Worm (Caenorhabditis elegans) whole organism, L1 larva: ENCODE results near the gene F56C9.8.

ENCODE experiments used
- C04F5.9 ChIP-seq: sonication (generic microtip); optimal IDR thresholded peaks from 2 replicates; lab custom pipeline; 2016; ENCODE audit warnings: missing genetic modification characterization, missing compliant biosample characterization
- C16A3.4 ChIP-seq: fragments of 150-350 bp; optimal IDR thresholded peaks from 2 replicates; lab custom pipeline; 2014; ENCODE audit warnings: missing biosample characterization, missing genetic modification characterization
- F16B12.6 ChIP-seq: fragments of 150-350 bp; optimal IDR thresholded peaks from 2 replicates; lab custom pipeline; 2014; ENCODE audit warnings: missing biosample characterization, missing genetic modification characterization
- Y116A8C.19 ChIP-seq: sonication (generic microtip); optimal IDR thresholded peaks from 2 replicates; lab custom pipeline; 2016; ENCODE audit warnings: missing compliant biosample characterization, missing genetic modification characterization, borderline replicate concordance
- aha-1 ChIP-seq: fragments of 150-350 bp; optimal IDR thresholded peaks from 2 replicates; lab custom pipeline; 2014; ENCODE audit warnings: missing biosample characterization, missing genetic modification characterization
- alr-1 ChIP-seq: fragments of 200-800 bp; sonication (Bioruptor generic); optimal IDR thresholded peaks from 2 replicates; lab custom pipeline; 2018; ENCODE audit warnings: borderline replicate concordance, mild to moderate bottlenecking, missing genetic modification characterization, missing compliant biosample characterization
- ama-1 ChIP-seq: fragments of 150-350 bp; optimal IDR thresholded peaks from 2 replicates; lab custom pipeline; 2014
- blmp-1 ChIP-seq: fragments of 150-350 bp; optimal IDR thresholded peaks from 2 replicates; lab custom pipeline; 2014; ENCODE audit warnings: missing biosample characterization, missing genetic modification characterization
- ceh-63 ChIP-seq: fragments of 200-800 bp; sonication (Bioruptor generic); optimal IDR thresholded peaks from 2 replicates; lab custom pipeline; 2018; ENCODE audit warnings: mild to moderate bottlenecking, missing genetic modification characterization, missing compliant biosample characterization
- ceh-82 ChIP-seq, 3 experiments: fragments of 150-350 bp in 1 of 3; sonication (generic microtip) in 2 of 3; optimal IDR thresholded peaks; 2 replicates each; lab custom pipeline; 2014 to 2017; ENCODE audit warnings: missing biosample characterization in 3 of 3, missing genetic modification characterization in 3 of 3
- ceh-90 ChIP-seq: sonication (generic microtip); optimal IDR thresholded peaks from 2 replicates; lab custom pipeline; 2016; ENCODE audit warnings: missing genetic modification characterization, missing compliant biosample characterization
- efl-1 ChIP-seq, 4 experiments: fragments of 150-350 bp; optimal IDR thresholded peaks in 3 of 4; peaks in 1 of 4; 1 replicate in 1 of 4; 2 replicates in 3 of 4; lab custom pipeline; 2014; ENCODE audit warnings: missing biosample characterization in 2 of 4, missing genetic modification characterization in 2 of 4, missing genetic modification reagents in 2 of 4
- elt-2 ChIP-seq: sonication (generic microtip); optimal IDR thresholded peaks from 2 replicates; lab custom pipeline; 2016; ENCODE audit warnings: missing genetic modification characterization, mild to moderate bottlenecking, inconsistent platforms, missing compliant biosample characterization, missing genetic modification reagents
- elt-3 ChIP-seq, 6 experiments: fragments of 150-350 bp in 1 of 6; sonication (generic microtip); optimal IDR thresholded peaks; 2 replicates each; lab custom pipeline; 2017 to 2018; ENCODE audit warnings: missing biosample characterization in 6 of 6, missing genetic modification characterization in 6 of 6, inconsistent platforms in 1 of 6
- fkh-10 ChIP-seq: sonication (generic microtip); optimal IDR thresholded peaks from 2 replicates; lab custom pipeline; 2017; ENCODE audit warnings: missing biosample characterization, missing genetic modification reagents, missing genetic modification characterization
- fkh-4 ChIP-seq: sonication (generic microtip); optimal IDR thresholded peaks from 2 replicates; lab custom pipeline; 2016; ENCODE audit warnings: missing compliant biosample characterization, missing genetic modification characterization, borderline replicate concordance
- fos-1 ChIP-seq: fragments of 150-350 bp; optimal IDR thresholded peaks from 2 replicates; lab custom pipeline; 2014; ENCODE audit warnings: missing biosample characterization, missing genetic modification characterization
- grh-1 ChIP-seq: fragments of 200-800 bp; sonication (Bioruptor generic); IDR thresholded peaks from 2 replicates; pipeline ENCODE4 v1.3.6; 2022; ENCODE audit warnings: missing genetic modification reagents, missing genetic modification characterization, missing compliant biosample characterization
- hpl-2 ChIP-seq: fragments of 150-350 bp; optimal IDR thresholded peaks from 2 replicates; lab custom pipeline; 2014; ENCODE audit warnings: missing biosample characterization, missing genetic modification reagents, missing genetic modification characterization
- jun-1 ChIP-seq: fragments of 150-350 bp; optimal IDR thresholded peaks from 2 replicates; lab custom pipeline; 2014; ENCODE audit warnings: missing biosample characterization, missing genetic modification reagents, missing genetic modification characterization
- lin-14 ChIP-seq: fragments of 200-800 bp; sonication (Bioruptor generic); optimal IDR thresholded peaks from 2 replicates; lab custom pipeline; 2018; ENCODE audit warnings: mild to moderate bottlenecking, missing genetic modification characterization, moderate library complexity, missing compliant biosample characterization
- lin-15B ChIP-seq: fragments of 150-350 bp; sonication (generic microtip); optimal IDR thresholded peaks from 3 replicates; lab custom pipeline; 2014; ENCODE audit warnings: missing biosample characterization, missing genetic modification characterization
- lin-35 ChIP-seq, 2 experiments: fragments of 150-350 bp; optimal IDR thresholded peaks; 2 replicates each; lab custom pipeline; 2014; ENCODE audit warnings: missing biosample characterization in 2 of 2, missing genetic modification characterization in 2 of 2, missing genetic modification reagents in 2 of 2
- lir-3 ChIP-seq: sonication (generic microtip); optimal IDR thresholded peaks from 2 replicates; lab custom pipeline; 2016; ENCODE audit warnings: mild to moderate bottlenecking, missing genetic modification characterization, moderate library complexity, missing compliant biosample characterization; ENCODE audit not compliant: poor library complexity
- lsy-2 ChIP-seq, 2 experiments: fragments of 150-350 bp; optimal IDR thresholded peaks; 2 replicates each; lab custom pipeline; 2014; ENCODE audit warnings: missing biosample characterization in 2 of 2, missing genetic modification characterization in 2 of 2
- mdl-1 ChIP-seq, 2 experiments: fragments of 150-350 bp; optimal IDR thresholded peaks; 2 replicates each; lab custom pipeline; 2014 to 2017; ENCODE audit warnings: missing biosample characterization in 2 of 2, missing genetic modification characterization in 2 of 2, inconsistent platforms in 1 of 2
- mep-1 ChIP-seq: fragments of 150-350 bp; optimal IDR thresholded peaks from 2 replicates; lab custom pipeline; 2014; ENCODE audit warnings: missing biosample characterization, missing genetic modification characterization
- nhr-12 ChIP-seq: sonication (generic microtip); optimal IDR thresholded peaks from 2 replicates; lab custom pipeline; 2017; ENCODE audit warnings: missing biosample characterization, missing genetic modification characterization
- nhr-19 ChIP-seq: fragments of 200-800 bp; sonication (Bioruptor generic); conservative IDR thresholded peaks from 2 replicates; pipeline ENCODE4 v1.3.6; 2022; ENCODE audit warnings: missing genetic modification characterization, missing compliant biosample characterization
- nhr-20 ChIP-seq: sonication (generic microtip); optimal IDR thresholded peaks from 2 replicates; lab custom pipeline; 2016; ENCODE audit warnings: mild to moderate bottlenecking, missing genetic modification characterization, missing compliant biosample characterization
- nhr-237 ChIP-seq: fragments of 150-350 bp; optimal IDR thresholded peaks from 2 replicates; lab custom pipeline; 2014; ENCODE audit warnings: missing biosample characterization, missing genetic modification characterization
- nhr-47 ChIP-seq: sonication (generic microtip); optimal IDR thresholded peaks from 2 replicates; lab custom pipeline; 2016; ENCODE audit warnings: mild to moderate bottlenecking, missing genetic modification characterization, moderate library complexity, missing compliant biosample characterization
- nhr-71 ChIP-seq: sonication (generic microtip); optimal IDR thresholded peaks from 2 replicates; lab custom pipeline; 2016; ENCODE audit warnings: mild to moderate bottlenecking, missing genetic modification characterization, moderate library complexity, missing compliant biosample characterization
- nhr-77 ChIP-seq: fragments of 150-350 bp; optimal IDR thresholded peaks from 2 replicates; lab custom pipeline; 2014; ENCODE audit warnings: missing biosample characterization, missing genetic modification characterization
- nhr-85 ChIP-seq: sonication (generic microtip); peaks from one replicate; lab custom pipeline; 2016; ENCODE audit warnings: missing genetic modification characterization, inconsistent platforms, missing compliant biosample characterization
- nhr-90 ChIP-seq: sonication (generic microtip); optimal IDR thresholded peaks from 2 replicates; lab custom pipeline; 2016; ENCODE audit warnings: mild to moderate bottlenecking, missing genetic modification characterization, missing compliant biosample characterization; ENCODE audit not compliant: poor library complexity
- pag-3 ChIP-seq: sonication (generic microtip); optimal IDR thresholded peaks from 2 replicates; lab custom pipeline; 2017; ENCODE audit warnings: missing genetic modification characterization, mild to moderate bottlenecking, missing compliant biosample characterization, antibody characterized with exemption, borderline replicate concordance; ENCODE audit not compliant: insufficient read depth
- snpc-4 ChIP-seq: fragments of 150-350 bp; optimal IDR thresholded peaks from 2 replicates; lab custom pipeline; 2014; ENCODE audit warnings: missing biosample characterization, missing genetic modification characterization
- snu-23 ChIP-seq: sonication (generic microtip); optimal IDR thresholded peaks from 2 replicates; lab custom pipeline; 2016; ENCODE audit warnings: missing genetic modification characterization, missing compliant biosample characterization
- sptf-1 ChIP-seq: fragments of 150-350 bp; optimal IDR thresholded peaks from 2 replicates; lab custom pipeline; 2014; ENCODE audit warnings: missing biosample characterization, missing genetic modification characterization
- tbx-2 ChIP-seq: sonication (generic microtip); optimal IDR thresholded peaks from 2 replicates; lab custom pipeline; 2016; ENCODE audit warnings: missing genetic modification characterization, missing compliant biosample characterization
- tlp-1 ChIP-seq: fragments of 150-350 bp; optimal IDR thresholded peaks from 2 replicates; lab custom pipeline; 2014; ENCODE audit warnings: missing biosample characterization, missing genetic modification characterization
- unc-30 ChIP-seq: sonication (generic microtip); optimal IDR thresholded peaks from 2 replicates; lab custom pipeline; 2017; ENCODE audit warnings: missing biosample characterization, missing genetic modification characterization
- unc-62 ChIP-seq: fragments of 150-350 bp; optimal IDR thresholded peaks from 2 replicates; lab custom pipeline; 2014; ENCODE audit warnings: missing biosample characterization, missing genetic modification reagents, missing genetic modification characterization
- xbp-1 ChIP-seq: sonication (generic microtip); optimal IDR thresholded peaks from 2 replicates; lab custom pipeline; 2016; ENCODE audit warnings: missing genetic modification characterization, missing compliant biosample characterization
- zag-1 ChIP-seq: fragments of 150-350 bp; optimal IDR thresholded peaks from 2 replicates; lab custom pipeline; 2014; ENCODE audit warnings: missing biosample characterization, missing genetic modification characterization
- ztf-4 ChIP-seq: fragments of 150-350 bp; optimal IDR thresholded peaks from 2 replicates; lab custom pipeline; 2014; ENCODE audit warnings: missing biosample characterization, missing genetic modification characterization

Gene F56C9.8

ce11 chrIII:7304961-7305648, 14.2 kb downstream of the F56C9.8 start:
- TF ChIP-seq nhr-12 (tag; lab: Kevin White, UChicago) (no peak), nhr-71 (tag; lab: Kevin White, UChicago) (peak; percentile 65), lin-35 (GFP tag; optimal IDR thresholded peaks at IDR 0.05; lab: Kevin White, UChicago) (peak in 1 of 2 experiments; percentile 46), hpl-2 (no peak), fkh-4 (tag; lab: Kevin White, UChicago) (no peak), lir-3 (peak; percentile 10), snpc-4 (no peak), zag-1 (tag; lab: Kevin White, UChicago) (no peak), nhr-77 (tag; lab: Kevin White, UChicago) (no peak), jun-1 (no peak), Y116A8C.19 (no peak), unc-30 (tag; lab: Kevin White, UChicago) (no peak), ceh-90 (no peak), alr-1 (tag; lab: Kevin White, UChicago) (no peak), ztf-4 (tag; lab: Kevin White, UChicago) (no peak), lin-14 (GFP tag; lab: Kevin White, UChicago) (peak; percentile 52), snu-23 (peak; percentile 56), nhr-47 (peak; percentile 23), F16B12.6 (tag; lab: Kevin White, UChicago) (no peak), efl-1 (optimal IDR thresholded peaks at IDR 0.05; lab: Kevin White, UChicago) (no peak), efl-1 (GFP tag; optimal IDR thresholded peaks at IDR 0.05 in 1 of 2; lab: Kevin White, UChicago) (peak in 1 of 2 experiments; percentile 15), lsy-2 (tag; optimal IDR thresholded peaks at IDR 0.05; lab: Kevin White, UChicago) (peak in 1 of 2 experiments; percentile 24), sptf-1 (tag; lab: Kevin White, UChicago) (no peak), blmp-1 (tag; lab: Kevin White, UChicago) (peak; percentile 73), ama-1 (lab: Kevin White, UChicago) (no peak), elt-2 (tag; lab: Kevin White, UChicago) (peak; percentile 1), nhr-85 (tag; lab: Kevin White, UChicago) (peak; percentile 79), xbp-1 (no peak), fos-1 (tag; lab: Kevin White, UChicago) (no peak), mdl-1 (tag; optimal IDR thresholded peaks at IDR 0.05; lab: Kevin White, UChicago) (peak in 1 of 2 experiments; percentile 51), tlp-1 (no peak), ceh-63 (GFP tag; lab: Kevin White, UChicago) (no peak), nhr-90 (tag; lab: Kevin White, UChicago) (peak; percentile 34), nhr-20 (tag; lab: Kevin White, UChicago) (peak; percentile 71), lin-15B (tag; lab: Kevin White, UChicago) (no peak), nhr-237 (tag; lab: Kevin White, UChicago) (no peak), ceh-82 (tag; optimal IDR thresholded peaks at IDR 0.05; lab: Kevin White, UChicago) (no peak), tbx-2 (tag; lab: Kevin White, UChicago) (peak; percentile 54), nhr-19 (GFP tag; lab: Robert Waterston, UW) (peak; percentile 49), elt-3 (tag; optimal IDR thresholded peaks at IDR 0.05; lab: Kevin White, UChicago) (peak in 2 of 6 experiments; percentile 73 to 86), C16A3.4 (tag; lab: Kevin White, UChicago) (peak; percentile 11), aha-1 (no peak)

ce11 chrIII:7301668-7302067, 17.6 kb downstream of the F56C9.8 start:
- TF ChIP-seq lir-3 (no peak), nhr-85 (tag; lab: Kevin White, UChicago) (peak; percentile 86), F16B12.6 (tag; lab: Kevin White, UChicago) (no peak), Y116A8C.19 (no peak), nhr-71 (tag; lab: Kevin White, UChicago) (no peak), blmp-1 (tag; lab: Kevin White, UChicago) (peak; percentile 55), grh-1 (GFP tag; lab: Robert Waterston, UW) (no peak), lin-14 (GFP tag; lab: Kevin White, UChicago) (peak; percentile 55), fkh-10 (GFP tag; lab: Kevin White, UChicago) (no peak), unc-62 (GFP tag; lab: Kevin White, UChicago) (no peak), C04F5.9 (tag; lab: Kevin White, UChicago) (no peak), alr-1 (tag; lab: Kevin White, UChicago) (no peak), nhr-20 (tag; lab: Kevin White, UChicago) (peak; percentile 11), pag-3 (tag; lab: Kevin White, UChicago) (no peak), mep-1 (tag; lab: Kevin White, UChicago) (peak; percentile 22), nhr-47 (no peak)
